Fruit fly (Drosophila melanogaster) whole organism, embryonic: ENCODE results near the gene CG9164.
A peak's percentile ranks its signal among the peaks of the same experiment; 100 is the strongest.

ENCODE experiments used
- Antp ChIP-seq: fragments of 200-800 bp; sonication (Bioruptor generic); optimal IDR thresholded peaks from 3 replicates; lab custom pipeline; 2016; ENCODE audit warnings: missing biosample characterization, missing genetic modification characterization
- CG10267 ChIP-seq: fragments of 200-800 bp; sonication (Bioruptor generic); optimal IDR thresholded peaks from 2 replicates; lab custom pipeline; 2018; ENCODE audit warnings: missing biosample characterization, mild to moderate bottlenecking, missing genetic modification characterization, moderate library complexity
- CG10565 ChIP-seq: fragments of 200-800 bp; sonication (Bioruptor generic); optimal IDR thresholded peaks from 3 replicates; lab custom pipeline; 2016; ENCODE audit warnings: missing biosample characterization, mild to moderate bottlenecking, missing genetic modification characterization
- CG10979 ChIP-seq: fragments of 200-800 bp; sonication (Bioruptor generic); optimal IDR thresholded peaks from 2 replicates; lab custom pipeline; 2018; ENCODE audit warnings: missing biosample characterization, mild to moderate bottlenecking, missing genetic modification characterization, moderate library complexity
- CG12236 ChIP-seq: fragments of 200-800 bp; sonication (Bioruptor generic); optimal IDR thresholded peaks from 2 replicates; lab custom pipeline; 2016; ENCODE audit warnings: missing biosample characterization, missing genetic modification characterization
- CG12391 ChIP-seq: fragments of 200-800 bp; sonication (Bioruptor generic); optimal IDR thresholded peaks from 3 replicates; lab custom pipeline; 2018; ENCODE audit warnings: missing biosample characterization, mild to moderate bottlenecking, missing genetic modification characterization, moderate library complexity
- CG14050 ChIP-seq: fragments of 200-800 bp; sonication (Bioruptor generic); IDR thresholded peaks from 3 replicates; pipeline ENCODE4 v1.3.6; 2022; ENCODE audit warnings: missing biosample characterization, missing genetic modification characterization
- CG15269 ChIP-seq: fragments of 200-800 bp; sonication (Bioruptor generic); optimal IDR thresholded peaks from 2 replicates; lab custom pipeline; 2018; ENCODE audit warnings: missing biosample characterization, mild to moderate bottlenecking, missing genetic modification characterization, moderate library complexity
- CG16779 ChIP-seq: fragments of 200-800 bp; sonication (Bioruptor generic); IDR thresholded peaks from 2 replicates; pipeline ENCODE4 v1.3.6; 2022; ENCODE audit warnings: missing biosample characterization, missing genetic modification characterization
- CG17829 ChIP-seq: fragments of 200-800 bp; optimal IDR thresholded peaks from 2 replicates; lab custom pipeline; 2019; ENCODE audit warnings: missing biosample characterization, mild to moderate bottlenecking, missing genetic modification characterization, moderate library complexity
- CG1792 ChIP-seq: fragments of 200-800 bp; sonication (Bioruptor generic); optimal IDR thresholded peaks from 2 replicates; lab custom pipeline; 2016; ENCODE audit warnings: missing biosample characterization, missing genetic modification characterization
- CG18262 ChIP-seq: fragments of 200-800 bp; optimal IDR thresholded peaks from 3 replicates; lab custom pipeline; 2019; ENCODE audit warnings: missing biosample characterization, mild to moderate bottlenecking, missing genetic modification characterization, moderate library complexity
- CG30403 ChIP-seq: fragments of 200-800 bp; sonication (Bioruptor generic); optimal IDR thresholded peaks from 3 replicates; lab custom pipeline; 2016; ENCODE audit warnings: missing biosample characterization, missing genetic modification characterization
- CG4820 ChIP-seq: fragments of 200-800 bp; sonication (Bioruptor generic); optimal IDR thresholded peaks from 3 replicates; lab custom pipeline; 2016; ENCODE audit warnings: missing biosample characterization, missing genetic modification characterization
- CG6254 ChIP-seq: fragments of 200-800 bp; sonication (Bioruptor generic); optimal IDR thresholded peaks from 3 replicates; lab custom pipeline; 2017; ENCODE audit warnings: mild to moderate bottlenecking, missing biosample characterization, missing genetic modification reagents, missing genetic modification characterization
- CG6689 ChIP-seq: fragments of 200-800 bp; sonication (Bioruptor generic); IDR thresholded peaks from 2 replicates; pipeline ENCODE4 v1.3.6; 2022; ENCODE audit warnings: missing biosample characterization, missing genetic modification characterization
- CG6854 ChIP-seq: fragments of 200-800 bp; sonication (Bioruptor generic); optimal IDR thresholded peaks from 3 replicates; lab custom pipeline; 2017; ENCODE audit warnings: missing biosample characterization, mild to moderate bottlenecking, missing genetic modification characterization
- CG7556 ChIP-seq: fragments of 200-800 bp; sonication (Bioruptor generic); optimal IDR thresholded peaks from 2 replicates; lab custom pipeline; 2017; ENCODE audit warnings: missing biosample characterization, mild to moderate bottlenecking, missing genetic modification characterization
- CG7839 ChIP-seq: fragments of 200-800 bp; sonication (Bioruptor generic); optimal IDR thresholded peaks from 3 replicates; lab custom pipeline; 2018; ENCODE audit warnings: missing biosample characterization, mild to moderate bottlenecking, missing genetic modification characterization, moderate library complexity
- CG7987 ChIP-seq: fragments of 200-800 bp; sonication (Bioruptor generic); optimal IDR thresholded peaks from 2 replicates; lab custom pipeline; 2018; ENCODE audit warnings: missing biosample characterization, mild to moderate bottlenecking, missing genetic modification characterization, moderate library complexity
- CG8359 ChIP-seq: fragments of 200-800 bp; sonication (Bioruptor generic); optimal IDR thresholded peaks from 2 replicates; lab custom pipeline; 2017; ENCODE audit warnings: missing biosample characterization, mild to moderate bottlenecking, missing genetic modification characterization, borderline replicate concordance
- CG8388 ChIP-seq: fragments of 200-800 bp; sonication (Bioruptor generic); optimal IDR thresholded peaks from 2 replicates; lab custom pipeline; 2019; ENCODE audit warnings: missing biosample characterization, mild to moderate bottlenecking, missing genetic modification characterization, moderate library complexity
- CoRest ChIP-seq: fragments of 200-800 bp; sonication (Bioruptor generic); optimal IDR thresholded peaks from 3 replicates; lab custom pipeline; 2018; ENCODE audit warnings: missing biosample characterization, mild to moderate bottlenecking, missing genetic modification characterization, moderate library complexity
- D ChIP-seq, 2 experiments: fragments of 200-800 bp in 1 of 2; fragments of >200 bp in 1 of 2; sonication (Bioruptor generic) in 1 of 2; optimal IDR thresholded peaks; 2 replicates in 1 of 2; 3 replicates in 1 of 2; lab custom pipeline; 2017; ENCODE audit warnings: mild to moderate bottlenecking in 1 of 2, missing biosample characterization in 1 of 2, missing genetic modification characterization in 1 of 2, missing genetic modification reagents in 1 of 2
- D19A ChIP-seq: fragments of 200-800 bp; optimal IDR thresholded peaks from 3 replicates; lab custom pipeline; 2019; ENCODE audit warnings: missing biosample characterization, mild to moderate bottlenecking, missing genetic modification characterization, moderate library complexity
- Dp ChIP-seq: fragments of 200-800 bp; sonication (Bioruptor generic); optimal IDR thresholded peaks from 2 replicates; lab custom pipeline; 2018; ENCODE audit warnings: missing biosample characterization, mild to moderate bottlenecking, missing genetic modification characterization, moderate library complexity
- Ets65A ChIP-seq: fragments of 200-800 bp; sonication (Bioruptor generic); peaks from one replicate; lab custom pipeline; 2016; ENCODE audit warnings: missing biosample characterization, missing genetic modification characterization
- Hr3 ChIP-seq: fragments of 200-800 bp; sonication (Bioruptor generic); optimal IDR thresholded peaks from 3 replicates; lab custom pipeline; 2016; ENCODE audit warnings: missing biosample characterization, missing genetic modification characterization
- Hr39 ChIP-seq: fragments of >200 bp; optimal IDR thresholded peaks from 2 replicates; lab custom pipeline; 2017
- Sox100B ChIP-seq: fragments of 200-800 bp; sonication (Bioruptor generic); optimal IDR thresholded peaks from 3 replicates; lab custom pipeline; 2018; ENCODE audit warnings: missing biosample characterization, mild to moderate bottlenecking, missing genetic modification characterization
- Ssrp ChIP-seq: fragments of 200-800 bp; sonication (Bioruptor generic); optimal IDR thresholded peaks from 2 replicates; lab custom pipeline; 2018; ENCODE audit warnings: missing biosample characterization, mild to moderate bottlenecking, missing genetic modification characterization, moderate library complexity
- amos ChIP-seq: fragments of 200-800 bp; sonication (Bioruptor generic); IDR thresholded peaks from 2 replicates; pipeline ENCODE4 v1.3.6; 2022; ENCODE audit warnings: missing biosample characterization, missing genetic modification characterization; ENCODE audit not compliant: partially characterized antibody
- ash1 ChIP-seq: fragments of 200-800 bp; sonication (Bioruptor generic); optimal IDR thresholded peaks from 2 replicates; lab custom pipeline; 2018; ENCODE audit warnings: missing biosample characterization, mild to moderate bottlenecking, missing genetic modification characterization
- bsh ChIP-seq, 2 experiments: fragments of 200-800 bp; sonication (Bioruptor generic); optimal IDR thresholded peaks; 2 replicates each; lab custom pipeline; 2017 to 2018; ENCODE audit warnings: mild to moderate bottlenecking in 2 of 2, missing biosample characterization in 2 of 2, missing genetic modification characterization in 2 of 2, moderate library complexity in 1 of 2
- chif ChIP-seq, 2 experiments: fragments of 200-800 bp; sonication (Bioruptor generic); optimal IDR thresholded peaks; 3 replicates each; lab custom pipeline; 2016; ENCODE audit warnings: missing biosample characterization in 2 of 2, missing genetic modification characterization in 2 of 2
- da ChIP-seq: fragments of 200-800 bp; sonication (Bioruptor generic); optimal IDR thresholded peaks from 2 replicates; lab custom pipeline; 2016; ENCODE audit warnings: missing biosample characterization, missing genetic modification characterization
- fd96Cb ChIP-seq: fragments of 200-800 bp; sonication (Bioruptor generic); optimal IDR thresholded peaks from 2 replicates; lab custom pipeline; 2018; ENCODE audit warnings: missing biosample characterization, mild to moderate bottlenecking, missing genetic modification characterization, moderate library complexity
- gem ChIP-seq: fragments of 200-800 bp; sonication (Bioruptor generic); optimal IDR thresholded peaks from 2 replicates; lab custom pipeline; 2019; ENCODE audit warnings: missing biosample characterization, mild to moderate bottlenecking, missing genetic modification characterization, moderate library complexity
- grau ChIP-seq: fragments of 200-800 bp; optimal IDR thresholded peaks from 3 replicates; lab custom pipeline; 2019; ENCODE audit warnings: missing biosample characterization, mild to moderate bottlenecking, missing genetic modification characterization, moderate library complexity
- gsb ChIP-seq: fragments of 200-800 bp; sonication (Bioruptor generic); IDR thresholded peaks from 2 replicates; pipeline ENCODE4 v1.3.6; 2022; ENCODE audit warnings: missing biosample characterization, missing genetic modification characterization
- her ChIP-seq: fragments of 200-800 bp; sonication (Bioruptor generic); optimal IDR thresholded peaks from 2 replicates; lab custom pipeline; 2016; ENCODE audit warnings: missing biosample characterization, missing genetic modification characterization
- insv ChIP-seq, 2 experiments: fragments of 200-800 bp; sonication (Bioruptor generic); optimal IDR thresholded peaks; 3 replicates each; lab custom pipeline; 2016 to 2018; ENCODE audit warnings: missing biosample characterization in 2 of 2, missing genetic modification characterization in 2 of 2
- nerfin-1 ChIP-seq: fragments of 200-800 bp; sonication (Bioruptor generic); optimal IDR thresholded peaks from 3 replicates; lab custom pipeline; 2019; ENCODE audit warnings: missing biosample characterization, mild to moderate bottlenecking, missing genetic modification characterization, moderate library complexity
- pan ChIP-seq, 4 experiments: fragments of >200 bp in 3 of 4; fragments of 200-800 bp in 1 of 4; sonication (Bioruptor generic) in 1 of 4; optimal IDR thresholded peaks in 3 of 4; IDR thresholded peaks in 1 of 4; 2 replicates each; pipeline versions ENCODE4 v1.3.6 to Lab custom; 2017 to 2022; ENCODE audit warnings: missing biosample characterization in 2 of 4, missing genetic modification characterization in 2 of 4, mixed read lengths in 1 of 4
- phol ChIP-seq: fragments of 200-800 bp; sonication (Bioruptor generic); optimal IDR thresholded peaks from 3 replicates; lab custom pipeline; 2018; ENCODE audit warnings: missing biosample characterization, mild to moderate bottlenecking, missing genetic modification characterization, moderate library complexity
- sens ChIP-seq: fragments of 200-800 bp; sonication (Bioruptor generic); peaks from one replicate; lab custom pipeline; 2016; ENCODE audit warnings: missing biosample characterization, missing genetic modification characterization
- sug ChIP-seq: fragments of 200-800 bp; optimal IDR thresholded peaks from 2 replicates; lab custom pipeline; 2019; ENCODE audit warnings: missing biosample characterization, mild to moderate bottlenecking, missing genetic modification characterization, moderate library complexity
- tup ChIP-seq: fragments of 200-800 bp; sonication (Bioruptor generic); optimal IDR thresholded peaks from 2 replicates; lab custom pipeline; 2016; ENCODE audit warnings: missing biosample characterization, mild to moderate bottlenecking, missing genetic modification characterization, moderate library complexity
- wek ChIP-seq: fragments of 200-800 bp; sonication (Bioruptor generic); optimal IDR thresholded peaks from 3 replicates; lab custom pipeline; 2018; ENCODE audit warnings: missing biosample characterization, mild to moderate bottlenecking, missing genetic modification characterization, moderate library complexity

CG9164 gene

dm6 chrX:15363649-15364048, 21.6 kb downstream of the CG9164 start:
- TF ChIP-seq CoRest (tag; lab: Kevin White, UChicago) (peak; percentile 38), chif (GFP tag; optimal IDR thresholded peaks at IDR 0.05; lab: Kevin White, UChicago) (no peak), CG6854 (GFP tag; lab: Kevin White, UChicago) (no peak), CG15269 (tag; lab: Kevin White, UChicago) (no peak), ash1 (GFP tag; lab: Kevin White, UChicago) (no peak), Hr39 (lab: Kevin White, UChicago) (no peak), CG12236 (no peak), CG8359 (GFP tag; lab: Kevin White, UChicago) (no peak), CG14050 (no peak), sens (GFP tag; lab: Kevin White, UChicago) (peak; percentile 17), CG10565 (GFP tag; lab: Kevin White, UChicago) (no peak), sug (tag; lab: Kevin White, UChicago) (no peak), CG8388 (GFP tag; lab: Kevin White, UChicago) (peak; percentile 12), phol (tag; lab: Kevin White, UChicago) (peak; percentile 47), CG4820 (peak; percentile 4), CG7556 (GFP tag; lab: Kevin White, UChicago) (peak; percentile 45), CG6254 (GFP tag; lab: Kevin White, UChicago) (no peak), CG10979 (tag; lab: Kevin White, UChicago) (peak; percentile 54), D (optimal IDR thresholded peaks at IDR 0.05; lab: Kevin White, UChicago) (no peak), D (GFP tag; optimal IDR thresholded peaks at IDR 0.05; lab: Kevin White, UChicago) (peak; percentile 22), CG6689 (GFP tag; lab: Robert Waterston, UW) (no peak), CG18262 (tag; lab: Kevin White, UChicago) (peak; percentile 53), CG7987 (no peak), Antp (GFP tag; lab: Kevin White, UChicago) (no peak), tup (GFP tag; lab: Kevin White, UChicago) (no peak), pan (optimal IDR thresholded peaks at IDR 0.05; lab: Kevin White, UChicago) (no peak), pan (GFP tag; optimal IDR thresholded peaks at IDR 0.05 in 1 of 2, IDR thresholded peaks at IDR 0.05 in 1 of 2) (no peak), CG10267 (peak; percentile 24), her (GFP tag; lab: Kevin White, UChicago) (no peak), D19A (peak; percentile 10), grau (peak; percentile 26), wek (GFP tag; lab: Kevin White, UChicago) (no peak), da (GFP tag; lab: Kevin White, UChicago) (no peak), Dp (no peak), CG30403 (GFP tag; lab: Kevin White, UChicago) (peak; percentile 3), nerfin-1 (tag; lab: Kevin White, UChicago) (no peak), gem (tag; lab: Kevin White, UChicago) (peak; percentile 41), fd96Cb (tag; lab: Kevin White, UChicago) (peak; percentile 27), CG17829 (tag; lab: Kevin White, UChicago) (peak; percentile 16), bsh (GFP tag; optimal IDR thresholded peaks at IDR 0.05; lab: Kevin White, UChicago) (peak in 1 of 2 experiments; percentile 8), Hr3 (peak; percentile 3), CG12391 (tag; lab: Kevin White, UChicago) (peak; percentile 22), insv (GFP tag; optimal IDR thresholded peaks at IDR 0.05; lab: Kevin White, UChicago) (no peak), CG1792 (GFP tag; lab: Kevin White, UChicago) (no peak), CG7839 (tag; lab: Kevin White, UChicago) (peak; percentile 10), Ets65A (peak; percentile 14), amos (no peak), gsb (GFP tag; lab: Robert Waterston, UW) (no peak), Sox100B (GFP tag; lab: Kevin White, UChicago) (peak; percentile 42), CG16779 (GFP tag; lab: Robert Waterston, UW) (no peak), Ssrp (tag; lab: Kevin White, UChicago) (peak; percentile 17)
